Worm (Caenorhabditis elegans) whole organism, mixed stage, embryonic: ENCODE data around the gene fbxb-40.

ENCODE experiments used
- blmp-1 ChIP-seq: fragments of 150-350 bp; optimal IDR thresholded peaks from 2 replicates; lab custom pipeline; 2014; ENCODE audit warnings: missing biosample characterization, missing genetic modification characterization
- nhr-237 ChIP-seq: fragments of 150-350 bp; optimal IDR thresholded peaks from 2 replicates; lab custom pipeline; 2014; ENCODE audit warnings: missing biosample characterization, missing genetic modification characterization
- nhr-28 ChIP-seq: fragments of 150-350 bp; optimal IDR thresholded peaks from 2 replicates; lab custom pipeline; 2014; ENCODE audit warnings: missing biosample characterization, missing genetic modification characterization
- nhr-76 ChIP-seq: sonication (generic microtip); optimal IDR thresholded peaks from 2 replicates; lab custom pipeline; 2017; ENCODE audit warnings: missing biosample characterization, missing genetic modification characterization
- pha-4 ChIP-seq: fragments of 150-350 bp; optimal IDR thresholded peaks from 2 replicates; lab custom pipeline; 2018; ENCODE audit warnings: missing biosample characterization, missing genetic modification reagents, missing genetic modification characterization
- unc-62 ChIP-seq: fragments of 150-350 bp; optimal IDR thresholded peaks from 2 replicates; lab custom pipeline; 2014; ENCODE audit warnings: missing biosample characterization, missing genetic modification reagents, missing genetic modification characterization

DNA sequence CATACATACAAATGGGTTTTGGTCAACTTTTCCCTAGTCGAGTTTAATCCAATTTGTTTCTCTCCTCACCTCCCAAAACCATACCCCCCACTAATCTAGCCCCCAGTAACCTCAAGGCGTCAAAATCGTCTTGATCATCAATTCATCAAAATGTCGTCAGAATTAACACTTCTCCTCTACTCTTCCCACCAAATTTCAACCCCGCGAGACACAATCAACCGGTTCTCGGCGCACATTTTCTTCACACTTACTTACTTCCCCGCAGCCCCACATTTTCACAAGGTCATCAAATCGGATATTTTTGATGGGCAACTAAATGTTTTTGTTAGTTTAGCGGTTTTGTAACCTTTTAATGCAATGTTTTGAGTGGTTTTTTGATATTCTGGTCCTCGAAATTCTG, 41.0 kb upstream of the fbxb-40 start:
- TF ChIP-seq pha-4 (no peak), nhr-237 (tag; lab: Kevin White, UChicago) (no peak), unc-62 (no peak), blmp-1 (tag; lab: Kevin White, UChicago) (no peak), nhr-76 (tag; lab: Kevin White, UChicago) (no peak), nhr-28 (tag; lab: Kevin White, UChicago) (no peak)
